Fruit fly (Drosophila melanogaster): ENCODE results near the gene CG42337.

The CG42337 gene

dm6 chr3L:21171905-21172304, 21.3 kb downstream of the CG42337 start, which contains the start of gene Ac78C (continued):
- TF ChIP-seq Xrp1 (GFP tag; IDR thresholded peaks at IDR 0.05): peak; percentile 83
- peak; percentile 88 for TF ChIP-seq Ptx1 (GFP tag; IDR thresholded peaks at IDR 0.05)
- peak; percentile 78 for TF ChIP-seq Camta (GFP tag; optimal IDR thresholded peaks at IDR 0.05)
- TF ChIP-seq CG1529 (GFP tag; optimal IDR thresholded peaks at IDR 0.05): peak; percentile 46
- peak; percentile 91 for TF ChIP-seq Xbp1 (GFP tag; optimal IDR thresholded peaks at IDR 0.05)
- peak; percentile 91 for TF ChIP-seq CG2678 (tag; optimal IDR thresholded peaks at IDR 0.05)
- peak; percentile 18 for TF ChIP-seq CG14965 (GFP tag; optimal IDR thresholded peaks at IDR 0.05; ENCODE audit: borderline replicate concordance)
- no peak for TF ChIP-seq dan (GFP tag; IDR thresholded peaks at IDR 0.05)
- TF ChIP-seq CG8924 (tag; optimal IDR thresholded peaks at IDR 0.05): no peak
- TF ChIP-seq Dad (GFP tag; optimal IDR thresholded peaks at IDR 0.05): peak; percentile 91
- TF ChIP-seq NfI (GFP tag; optimal IDR thresholded peaks at IDR 0.05): peak; percentile 93
- peak; percentile 61; the same call in 1 of the 2 replicates for TF ChIP-seq Oaz (GFP tag; IDR thresholded peaks at IDR 0.05)
- peak; percentile 24 for TF ChIP-seq tio (GFP tag; optimal IDR thresholded peaks at IDR 0.05)
- TF ChIP-seq Doc3 (GFP tag; IDR thresholded peaks at IDR 0.05; ENCODE audit: partially characterized antibody): no peak
- peak; percentile 84 for TF ChIP-seq Awh (GFP tag; IDR thresholded peaks at IDR 0.05)
- no peak for TF ChIP-seq CG4360 (GFP tag; IDR thresholded peaks at IDR 0.05)
- peak; percentile 100 for TF ChIP-seq scrt (GFP tag; optimal IDR thresholded peaks at IDR 0.05)
- TF ChIP-seq grau (tag; optimal IDR thresholded peaks at IDR 0.05): peak; percentile 83
- TF ChIP-seq CG31441 (GFP tag; IDR thresholded peaks at IDR 0.05): no peak; the same call in 1 of the 2 replicates
- peak; percentile 91 for TF ChIP-seq repo (GFP tag; optimal IDR thresholded peaks at IDR 0.05)
- TF ChIP-seq gsb-n (tag; optimal IDR thresholded peaks at IDR 0.05): no peak
- peak; percentile 58 for TF ChIP-seq CG16815 (GFP tag; optimal IDR thresholded peaks at IDR 0.05)
- TF ChIP-seq sima (GFP tag; optimal IDR thresholded peaks at IDR 0.05): peak; percentile 67
- TF ChIP-seq Ada2b (GFP tag; IDR thresholded peaks at IDR 0.05): peak; percentile 90
- TF ChIP-seq Trl (optimal IDR thresholded peaks at IDR 0.05): no peak
- TF ChIP-seq Trl (GFP tag; optimal IDR thresholded peaks at IDR 0.05): peak; percentile 89
- TF ChIP-seq Atf-2 (GFP tag; optimal IDR thresholded peaks at IDR 0.05): peak; percentile 79
- peak; percentile 45; the same call in 2 of the 3 replicates for TF ChIP-seq CG11560 (tag; IDR thresholded peaks at IDR 0.05)
- TF ChIP-seq HLH54F (GFP tag; optimal IDR thresholded peaks at IDR 0.05): peak; percentile 90
- TF ChIP-seq CG11456 (GFP tag; IDR thresholded peaks at IDR 0.05): peak; percentile 92
- TF ChIP-seq zfh2 (GFP tag; optimal IDR thresholded peaks at IDR 0.05): peak; percentile 93
- no peak for TF ChIP-seq CG9797 (GFP tag; optimal IDR thresholded peaks at IDR 0.05)
- TF ChIP-seq trh (GFP tag; optimal IDR thresholded peaks at IDR 0.05): peak; percentile 42
- peak; percentile 53 for TF ChIP-seq CG10321 (GFP tag; IDR thresholded peaks at IDR 0.05)
- TF ChIP-seq CG12155 (GFP tag; optimal IDR thresholded peaks at IDR 0.05): peak; percentile 64
- peak; percentile 90 for TF ChIP-seq wdn (GFP tag; IDR thresholded peaks at IDR 0.05)
- peak; percentile 74 for TF ChIP-seq fd64A (GFP tag; optimal IDR thresholded peaks at IDR 0.05)
- TF ChIP-seq HHEX (GFP tag; optimal IDR thresholded peaks at IDR 0.05): peak; percentile 91
- peak; percentile 74 for TF ChIP-seq fd96Cb (tag; optimal IDR thresholded peaks at IDR 0.05)
- peak; percentile 91 for TF ChIP-seq ind (GFP tag; optimal IDR thresholded peaks at IDR 0.05)
- peak; percentile 90 for TF ChIP-seq Dip3 (GFP tag; optimal IDR thresholded peaks at IDR 0.05)
- peak; percentile 67 for TF ChIP-seq B-H1 (GFP tag; IDR thresholded peaks at IDR 0.05)
- peak; percentile 85 for TF ChIP-seq CG31365 (tag; optimal IDR thresholded peaks at IDR 0.05)
- TF ChIP-seq CG12071 (GFP tag; optimal IDR thresholded peaks at IDR 0.05): peak; percentile 95
- no peak for TF ChIP-seq cg (GFP tag; optimal IDR thresholded peaks at IDR 0.05)
- TF ChIP-seq Mad (GFP tag; optimal IDR thresholded peaks at IDR 0.05): peak; percentile 79
- peak; percentile 79 for TF ChIP-seq E2f1 (GFP tag; IDR thresholded peaks at IDR 0.05)
- peak; percentile 31 for TF ChIP-seq CG1602 (GFP tag; optimal IDR thresholded peaks at IDR 0.05)
- TF ChIP-seq CG18599 (GFP tag; optimal IDR thresholded peaks at IDR 0.05): peak; percentile 96
- peak; percentile 77 for TF ChIP-seq fu2 (GFP tag; optimal IDR thresholded peaks at IDR 0.05)
- peak; percentile 83 for TF ChIP-seq CG4282 (GFP tag; optimal IDR thresholded peaks at IDR 0.05)
- TF ChIP-seq dysf (GFP tag; IDR thresholded peaks at IDR 0.05): peak; percentile 92

Measured in whole organism, embryonic.